Worm (Caenorhabditis elegans): ENCODE data around the gene T26H5.4.

Gene T26H5.4

ce11 chrV:15448408-15448807 is at the start of gene T26H5.4:
Gene T26H5.4 (minus strand): TSS chrV:15448701.
- TF ChIP-seq klf-2 (GFP tag; conservative IDR thresholded peaks at IDR 0.05) (no peak), ref-1 (GFP tag; conservative IDR thresholded peaks at IDR 0.05) (no peak), ztf-29 (GFP tag; IDR thresholded peaks at IDR 0.05) (no peak), T22C8.4 (GFP tag; IDR thresholded peaks at IDR 0.05) (no peak), cog-1 (tag; optimal IDR thresholded peaks at IDR 0.05) (no peak), ztf-23 (GFP tag; IDR thresholded peaks at IDR 0.05) (no peak), flt-1 (GFP tag; IDR thresholded peaks at IDR 0.05) (no peak), tab-1 (GFP tag; IDR thresholded peaks at IDR 0.05) (no peak), med-1 (GFP tag; optimal IDR thresholded peaks at IDR 0.05; ENCODE audit: insufficient read depth) (no peak)

ce11 chrV:15497731-15498130 is 49.2 kb upstream of the T26H5.4 start:
- TF ChIP-seq T22C8.4 (GFP tag; IDR thresholded peaks at IDR 0.05) (no peak), flt-1 (GFP tag; IDR thresholded peaks at IDR 0.05) (no peak), tab-1 (GFP tag; IDR thresholded peaks at IDR 0.05) (no peak), cog-1 (tag; optimal IDR thresholded peaks at IDR 0.05) (peak; percentile 12), ztf-23 (GFP tag; IDR thresholded peaks at IDR 0.05) (no peak), med-1 (GFP tag; optimal IDR thresholded peaks at IDR 0.05; ENCODE audit: insufficient read depth) (no peak), ref-1 (GFP tag; conservative IDR thresholded peaks at IDR 0.05) (no peak), ztf-29 (GFP tag; IDR thresholded peaks at IDR 0.05) (peak; percentile 53; the same call in 1 of the 2 replicates), klf-2 (GFP tag; conservative IDR thresholded peaks at IDR 0.05) (no peak)

ce11 chrV:15495169-15495568 is 46.7 kb upstream of the T26H5.4 start, which contains the start of gene srh-219:
Gene srh-219 (plus strand): TSS chrV:15495469.
- TF ChIP-seq ztf-23 (GFP tag; IDR thresholded peaks at IDR 0.05) (no peak), tab-1 (GFP tag; IDR thresholded peaks at IDR 0.05) (no peak)

ce11 chrV:15493680-15494079 is 45.2 kb upstream of the T26H5.4 start, which contains the start of gene srh-218:
Gene srh-218 (plus strand): TSS chrV:15493980.
- TF ChIP-seq T22C8.4 (GFP tag; IDR thresholded peaks at IDR 0.05), result no peak
- no peak for TF ChIP-seq ztf-29 (GFP tag; IDR thresholded peaks at IDR 0.05)
- no peak for TF ChIP-seq flt-1 (GFP tag; IDR thresholded peaks at IDR 0.05)
- TF ChIP-seq ref-1 (GFP tag; conservative IDR thresholded peaks at IDR 0.05), result no peak
- no peak for TF ChIP-seq ztf-23 (GFP tag; IDR thresholded peaks at IDR 0.05)
- no peak for TF ChIP-seq klf-2 (GFP tag; conservative IDR thresholded peaks at IDR 0.05)
- TF ChIP-seq tab-1 (GFP tag; IDR thresholded peaks at IDR 0.05), result no peak
- no peak for TF ChIP-seq med-1 (GFP tag; optimal IDR thresholded peaks at IDR 0.05; ENCODE audit: insufficient read depth)
- TF ChIP-seq cog-1 (tag; optimal IDR thresholded peaks at IDR 0.05), result no peak

- TF ChIP-seq tab-1 (GFP tag; IDR thresholded peaks at IDR 0.05) (no peak), flt-1 (GFP tag; IDR thresholded peaks at IDR 0.05) (no peak), ztf-29 (GFP tag; IDR thresholded peaks at IDR 0.05) (no peak), klf-2 (GFP tag; conservative IDR thresholded peaks at IDR 0.05) (no peak), ztf-23 (GFP tag; IDR thresholded peaks at IDR 0.05) (no peak), ref-1 (GFP tag; conservative IDR thresholded peaks at IDR 0.05) (no peak), med-1 (GFP tag; optimal IDR thresholded peaks at IDR 0.05; ENCODE audit: insufficient read depth) (no peak)
These were observed 44.0 kb upstream of the T26H5.4 start, which contains the start of gene str-264 for ce11 chrV:15492518-15492917. Gene str-264 (minus strand): TSS chrV:15492618.

ce11 chrV:15487764-15488163 is 39.3 kb upstream of the T26H5.4 start, which contains the start of gene srw-21:
Gene srw-21 (plus strand): TSS chrV:15488064.
- no peak for TF ChIP-seq tab-1 (GFP tag; IDR thresholded peaks at IDR 0.05)
- no peak for TF ChIP-seq flt-1 (GFP tag; IDR thresholded peaks at IDR 0.05)

ce11 chrV:15484537-15484936 is 36.0 kb upstream of the T26H5.4 start, which contains the start of gene C06B8.3:
Gene C06B8.3 (minus strand): TSS chrV:15484637.
- TF ChIP-seq tab-1 (GFP tag; IDR thresholded peaks at IDR 0.05) (no peak), T22C8.4 (GFP tag; IDR thresholded peaks at IDR 0.05) (no peak), klf-2 (GFP tag; conservative IDR thresholded peaks at IDR 0.05) (no peak), ref-1 (GFP tag; conservative IDR thresholded peaks at IDR 0.05) (no peak), cog-1 (tag; optimal IDR thresholded peaks at IDR 0.05) (no peak), med-1 (GFP tag; optimal IDR thresholded peaks at IDR 0.05; ENCODE audit: insufficient read depth) (no peak), ztf-29 (GFP tag; IDR thresholded peaks at IDR 0.05) (no peak), flt-1 (GFP tag; IDR thresholded peaks at IDR 0.05) (no peak), ztf-23 (GFP tag; IDR thresholded peaks at IDR 0.05) (no peak)

- TF ChIP-seq ref-1 (GFP tag; conservative IDR thresholded peaks at IDR 0.05) (no peak), ztf-23 (GFP tag; IDR thresholded peaks at IDR 0.05) (no peak), med-1 (GFP tag; optimal IDR thresholded peaks at IDR 0.05; ENCODE audit: insufficient read depth) (no peak), T22C8.4 (GFP tag; IDR thresholded peaks at IDR 0.05) (no peak), cog-1 (tag; optimal IDR thresholded peaks at IDR 0.05) (no peak), flt-1 (GFP tag; IDR thresholded peaks at IDR 0.05) (no peak), klf-2 (GFP tag; conservative IDR thresholded peaks at IDR 0.05) (no peak), tab-1 (GFP tag; IDR thresholded peaks at IDR 0.05) (no peak), ztf-29 (GFP tag; IDR thresholded peaks at IDR 0.05) (no peak)
These were observed 35.1 kb upstream of the T26H5.4 start for ce11 chrV:15483563-15483962.

ce11 chrV:15481374-15481773 is 32.9 kb upstream of the T26H5.4 start, which contains the start of gene nhr-150:
Gene nhr-150 (minus strand): TSS chrV:15481465.
- TF ChIP-seq med-1 (GFP tag; optimal IDR thresholded peaks at IDR 0.05; ENCODE audit: insufficient read depth), result no peak
- TF ChIP-seq tab-1 (GFP tag; IDR thresholded peaks at IDR 0.05), result no peak
- no peak for TF ChIP-seq flt-1 (GFP tag; IDR thresholded peaks at IDR 0.05)
- no peak for TF ChIP-seq cog-1 (tag; optimal IDR thresholded peaks at IDR 0.05)
- no peak for TF ChIP-seq ztf-23 (GFP tag; IDR thresholded peaks at IDR 0.05)
- TF ChIP-seq ref-1 (GFP tag; conservative IDR thresholded peaks at IDR 0.05), result no peak
- TF ChIP-seq ztf-29 (GFP tag; IDR thresholded peaks at IDR 0.05), result no peak

ce11 chrV:15480505-15481075 is 32.1 kb upstream of the T26H5.4 start:
- TF ChIP-seq cog-1 (tag; optimal IDR thresholded peaks at IDR 0.05), result no peak
- TF ChIP-seq ztf-29 (GFP tag; IDR thresholded peaks at IDR 0.05), result no peak
- no peak for TF ChIP-seq tab-1 (GFP tag; IDR thresholded peaks at IDR 0.05)
- TF ChIP-seq med-1 (GFP tag; optimal IDR thresholded peaks at IDR 0.05; ENCODE audit: insufficient read depth), result no peak
- TF ChIP-seq T22C8.4 (GFP tag; IDR thresholded peaks at IDR 0.05), result no peak
- no peak for TF ChIP-seq flt-1 (GFP tag; IDR thresholded peaks at IDR 0.05)
- TF ChIP-seq klf-2 (GFP tag; conservative IDR thresholded peaks at IDR 0.05), result no peak
- no peak for TF ChIP-seq ztf-23 (GFP tag; IDR thresholded peaks at IDR 0.05)
- TF ChIP-seq ref-1 (GFP tag; conservative IDR thresholded peaks at IDR 0.05), result no peak

All from whole organism, midembryonic.